Fruit fly (Drosophila melanogaster) whole organism, pupa: ENCODE data around the gene pyx.

Experiments
- CG10348 ChIP-seq: fragments of 200-800 bp; sonication (Bioruptor generic); IDR thresholded peaks from 2 replicates; pipeline ENCODE4 v1.3.6; 2022; ENCODE audit warnings: missing biosample characterization, missing genetic modification characterization
- CG12605 ChIP-seq: fragments of 200-800 bp; sonication (Bioruptor generic); IDR thresholded peaks from 2 replicates; pipeline ENCODE4 v1.3.6; 2022; ENCODE audit warnings: missing biosample characterization, missing genetic modification characterization
- CG13204 ChIP-seq: fragments of 200-800 bp; sonication (Bioruptor generic); optimal IDR thresholded peaks from 2 replicates; lab custom pipeline; 2018; ENCODE audit warnings: missing biosample characterization, mild to moderate bottlenecking, missing genetic modification characterization, moderate library complexity
- CG14655 ChIP-seq: fragments of 200-800 bp; sonication (Bioruptor generic); optimal IDR thresholded peaks from 3 replicates; lab custom pipeline; 2017; ENCODE audit warnings: mild to moderate bottlenecking, missing biosample characterization, missing genetic modification reagents, missing genetic modification characterization
- CG15710 ChIP-seq: fragments of 200-800 bp; sonication (Bioruptor generic); optimal IDR thresholded peaks from 2 replicates; lab custom pipeline; 2018; ENCODE audit warnings: missing biosample characterization, mild to moderate bottlenecking, missing genetic modification characterization, moderate library complexity
- CG17806 ChIP-seq: fragments of 200-800 bp; sonication (Bioruptor generic); optimal IDR thresholded peaks from 2 replicates; lab custom pipeline; 2018; ENCODE audit warnings: missing biosample characterization, mild to moderate bottlenecking, missing genetic modification characterization, moderate library complexity
- CG32121 ChIP-seq: fragments of 200-800 bp; sonication (Bioruptor generic); IDR thresholded peaks from 2 replicates; pipeline ENCODE4 v1.3.6; 2022; ENCODE audit warnings: missing biosample characterization, missing genetic modification characterization
- CG34367 ChIP-seq: fragments of 200-800 bp; sonication (Bioruptor generic); optimal IDR thresholded peaks from 2 replicates; lab custom pipeline; 2018; ENCODE audit warnings: missing biosample characterization, mild to moderate bottlenecking, missing genetic modification characterization
- CG8159 ChIP-seq: fragments of 200-800 bp; sonication (Bioruptor generic); optimal IDR thresholded peaks from 3 replicates; lab custom pipeline; 2018; ENCODE audit warnings: missing biosample characterization, mild to moderate bottlenecking, missing genetic modification characterization, moderate library complexity
- CG8301 ChIP-seq: fragments of 200-800 bp; sonication (Bioruptor generic); optimal IDR thresholded peaks from 2 replicates; lab custom pipeline; 2018; ENCODE audit warnings: missing biosample characterization, mild to moderate bottlenecking, missing genetic modification characterization
- CG9948 ChIP-seq: fragments of 200-800 bp; sonication (Bioruptor generic); optimal IDR thresholded peaks from 2 replicates; lab custom pipeline; 2018; ENCODE audit warnings: missing biosample characterization, mild to moderate bottlenecking, missing genetic modification characterization, moderate library complexity
- D1 ChIP-seq: fragments of 200-800 bp; sonication (Bioruptor generic); optimal IDR thresholded peaks from 2 replicates; lab custom pipeline; 2018; ENCODE audit warnings: missing biosample characterization, mild to moderate bottlenecking, missing genetic modification characterization, moderate library complexity
- EcR ChIP-seq: fragments of 200-800 bp; sonication (Bioruptor generic); optimal IDR thresholded peaks from 3 replicates; lab custom pipeline; 2019; ENCODE audit warnings: missing biosample characterization, missing genetic modification characterization, mild to moderate bottlenecking, moderate library complexity, missing genetic modification reagents
- Pif1A ChIP-seq: fragments of 200-800 bp; sonication (Bioruptor generic); optimal IDR thresholded peaks from 3 replicates; lab custom pipeline; 2016; ENCODE audit warnings: missing biosample characterization, missing genetic modification characterization
- Pif1B ChIP-seq: fragments of 200-800 bp; sonication (Bioruptor generic); optimal IDR thresholded peaks from 3 replicates; lab custom pipeline; 2016; ENCODE audit warnings: missing biosample characterization, missing genetic modification characterization
- Snoo ChIP-seq: fragments of 200-800 bp; sonication (Bioruptor generic); optimal IDR thresholded peaks from 3 replicates; lab custom pipeline; 2017; ENCODE audit warnings: missing biosample characterization, mild to moderate bottlenecking, missing genetic modification characterization, inconsistent platforms
- fd96Ca ChIP-seq: fragments of 200-800 bp; sonication (Bioruptor generic); IDR thresholded peaks from 3 replicates; pipeline ENCODE4 v1.3.6; 2022; ENCODE audit warnings: missing biosample characterization, missing genetic modification characterization
- gl ChIP-seq: fragments of 200-800 bp; sonication (Bioruptor generic); optimal IDR thresholded peaks from 2 replicates; lab custom pipeline; 2018; ENCODE audit warnings: missing biosample characterization, mild to moderate bottlenecking, missing genetic modification characterization
- rn ChIP-seq: fragments of 200-800 bp; sonication (Bioruptor generic); IDR thresholded peaks from 2 replicates; pipeline ENCODE4 v1.3.6; 2022; ENCODE audit warnings: missing biosample characterization, missing genetic modification characterization

pyx gene

dm6 chr3L:178445-178844 lies 44.4 kb downstream of the pyx start:
- peak; percentile 0 for TF ChIP-seq CG17806 (tag; lab: Kevin White, UChicago)
- no peak for TF ChIP-seq Pif1B (GFP tag; lab: Kevin White, UChicago)
- no peak for TF ChIP-seq CG14655 (GFP tag; lab: Kevin White, UChicago)
- peak; percentile 14 for TF ChIP-seq EcR (GFP tag; lab: Kevin White, UChicago)

dm6 chr3L:177938-178337 lies 44.9 kb downstream of the pyx start:
- TF ChIP-seq CG34367 (tag; lab: Kevin White, UChicago) (no peak), Snoo (tag; lab: Kevin White, UChicago) (no peak), EcR (GFP tag; lab: Kevin White, UChicago) (no peak), D1 (no peak), fd96Ca (no peak), CG13204 (GFP tag; lab: Kevin White, UChicago) (no peak), CG8159 (tag; lab: Kevin White, UChicago) (no peak), CG15710 (tag; lab: Kevin White, UChicago) (no peak), CG10348 (no peak), CG17806 (tag; lab: Kevin White, UChicago) (no peak), CG12605 (GFP tag; lab: Robert Waterston, UW) (no peak)

dm6 chr3L:175949-176348 lies 46.9 kb downstream of the pyx start, which contains the start of gene CG7049:
CG7049 (minus strand) TSS chr3L:176228.
- TF ChIP-seq CG10348 (no peak), gl (tag; lab: Kevin White, UChicago) (no peak), CG34367 (tag; lab: Kevin White, UChicago) (no peak), CG8159 (tag; lab: Kevin White, UChicago) (no peak), CG14655 (GFP tag; lab: Kevin White, UChicago) (no peak), CG32121 (GFP tag; lab: Robert Waterston, UW) (no peak), D1 (no peak), CG15710 (tag; lab: Kevin White, UChicago) (no peak)

- TF ChIP-seq Snoo (tag; lab: Kevin White, UChicago) (no peak), gl (tag; lab: Kevin White, UChicago) (no peak)
Observed at dm6 chr3L:174501-174900, 48.4 kb downstream of the pyx start.

DNA sequence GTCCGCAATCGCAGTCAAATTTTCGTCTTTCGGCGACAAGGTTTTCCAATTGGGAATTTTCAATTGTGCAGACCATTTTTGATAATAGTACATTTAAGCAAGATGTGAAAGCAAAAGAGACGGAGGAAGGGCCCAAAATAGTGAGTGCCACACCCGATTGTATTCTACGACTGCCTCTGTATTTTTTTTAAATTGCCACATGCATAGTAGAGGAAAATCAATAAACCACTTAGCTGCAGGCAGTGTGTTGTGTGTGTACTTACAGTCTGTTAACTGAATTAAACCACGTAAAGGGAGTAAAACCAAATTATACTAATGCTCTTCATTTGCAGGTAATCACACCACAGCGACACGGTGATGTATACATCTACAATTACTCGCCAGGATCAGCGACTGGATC lies 51.1 kb downstream of the pyx start:
- TF ChIP-seq rn (GFP tag; lab: Robert Waterston, UW) = no peak
- TF ChIP-seq Pif1B (GFP tag; lab: Kevin White, UChicago) = no peak
- no peak for TF ChIP-seq CG17806 (tag; lab: Kevin White, UChicago)
- no peak for TF ChIP-seq Snoo (tag; lab: Kevin White, UChicago)
- TF ChIP-seq CG8159 (tag; lab: Kevin White, UChicago) = no peak
- no peak for TF ChIP-seq CG12605 (GFP tag; lab: Robert Waterston, UW)
- no peak for TF ChIP-seq D1
- TF ChIP-seq CG9948 (tag; lab: Kevin White, UChicago) = no peak
- no peak for TF ChIP-seq Pif1A (GFP tag; lab: Kevin White, UChicago)
- no peak for TF ChIP-seq CG15710 (tag; lab: Kevin White, UChicago)
- TF ChIP-seq EcR (GFP tag; lab: Kevin White, UChicago) = no peak
- TF ChIP-seq CG14655 (GFP tag; lab: Kevin White, UChicago) = no peak
- TF ChIP-seq CG10348 = no peak
- no peak for TF ChIP-seq CG8301 (tag; lab: Kevin White, UChicago)
- no peak for TF ChIP-seq CG32121 (GFP tag; lab: Robert Waterston, UW)
- TF ChIP-seq, all 21 proteins: peak for 0
